Worm (Caenorhabditis elegans) whole organism, L2 larva: ENCODE measurements around the gene arrd-18.

ENCODE experiments used
- F13H6.1 ChIP-seq: sonication (generic microtip); optimal IDR thresholded peaks from 2 replicates; lab custom pipeline; 2016; ENCODE audit warnings: missing genetic modification characterization, missing compliant biosample characterization
- R02D3.7 ChIP-seq: fragments of 150-350 bp; optimal IDR thresholded peaks from 2 replicates; lab custom pipeline; 2014; ENCODE audit warnings: missing biosample characterization, missing genetic modification characterization
- ama-1 ChIP-seq: fragments of 150-350 bp; optimal IDR thresholded peaks from 2 replicates; lab custom pipeline; 2018; ENCODE audit warnings: inconsistent platforms
- ceh-16 ChIP-seq: fragments of 150-350 bp; optimal IDR thresholded peaks from 2 replicates; lab custom pipeline; 2014; ENCODE audit warnings: missing biosample characterization, missing genetic modification characterization
- elt-3 ChIP-seq: sonication (generic microtip); optimal IDR thresholded peaks from 2 replicates; lab custom pipeline; 2017; ENCODE audit warnings: missing biosample characterization, missing genetic modification characterization
- fos-1 ChIP-seq: fragments of 150-350 bp; optimal IDR thresholded peaks from 2 replicates; lab custom pipeline; 2014; ENCODE audit warnings: missing biosample characterization, missing genetic modification characterization
- lin-13 ChIP-seq: fragments of 150-350 bp; optimal IDR thresholded peaks from 2 replicates; lab custom pipeline; 2014; ENCODE audit warnings: missing biosample characterization, missing genetic modification reagents, missing genetic modification characterization
- lin-39 ChIP-seq: fragments of 150-350 bp; optimal IDR thresholded peaks from 2 replicates; lab custom pipeline; 2014; ENCODE audit warnings: missing biosample characterization, missing genetic modification reagents, missing genetic modification characterization
- mbf-1 ChIP-seq: sonication (generic microtip); optimal IDR thresholded peaks from 2 replicates; lab custom pipeline; 2017; ENCODE audit warnings: missing biosample characterization, missing genetic modification characterization
- nhr-11 ChIP-seq: fragments of 150-350 bp; optimal IDR thresholded peaks from 2 replicates; lab custom pipeline; 2014; ENCODE audit warnings: missing biosample characterization, missing genetic modification characterization
- unc-55 ChIP-seq: fragments of 150-350 bp; sonication (generic microtip); optimal IDR thresholded peaks from 3 replicates; lab custom pipeline; 2014; ENCODE audit warnings: missing biosample characterization, missing genetic modification reagents, missing genetic modification characterization
- unc-62 ChIP-seq: fragments of 150-350 bp; optimal IDR thresholded peaks from 2 replicates; lab custom pipeline; 2014; ENCODE audit warnings: missing biosample characterization, missing genetic modification reagents, missing genetic modification characterization
- zag-1 ChIP-seq: fragments of 150-350 bp; optimal IDR thresholded peaks from 2 replicates; lab custom pipeline; 2014; ENCODE audit warnings: missing biosample characterization, missing genetic modification characterization
- ztf-11 ChIP-seq: sonication (generic microtip); optimal IDR thresholded peaks from 2 replicates; lab custom pipeline; 2017; ENCODE audit warnings: missing biosample characterization, missing genetic modification characterization

ce11 chrV:3344001-3344400, 32.1 kb upstream of the arrd-18 start:
- TF ChIP-seq elt-3 (no peak), mbf-1 (tag; lab: Kevin White, UChicago) (no peak), ztf-11 (tag; lab: Kevin White, UChicago) (no peak), unc-55 (GFP tag; lab: Kevin White, UChicago) (no peak), unc-62 (no peak), F13H6.1 (peak; percentile 80), R02D3.7 (tag; lab: Kevin White, UChicago) (no peak), nhr-11 (no peak), fos-1 (no peak), ama-1 (lab: Kevin White, UChicago) (no peak), lin-39 (no peak), lin-13 (GFP tag; lab: Kevin White, UChicago) (no peak), zag-1 (no peak), ceh-16 (tag; lab: Kevin White, UChicago) (no peak)
